Worm (Caenorhabditis elegans) whole organism, late embryonic: ENCODE results near the gene F58G6.3.

Experiments used
- C08G9.2 ChIP-seq: sonication (generic microtip); optimal IDR thresholded peaks from 2 replicates; lab custom pipeline; 2016; ENCODE audit warnings: mild to moderate bottlenecking, missing genetic modification characterization, moderate library complexity, missing compliant biosample characterization
- F13H6.1 ChIP-seq: sonication (generic microtip); optimal IDR thresholded peaks from 2 replicates; lab custom pipeline; 2016; ENCODE audit warnings: missing genetic modification characterization, missing compliant biosample characterization
- ahr-1 ChIP-seq: sonication (generic microtip); optimal IDR thresholded peaks from 2 replicates; lab custom pipeline; 2016; ENCODE audit warnings: missing genetic modification characterization, missing compliant biosample characterization
- ama-1 ChIP-seq: fragments of 150-350 bp; optimal IDR thresholded peaks from 2 replicates; lab custom pipeline; 2014
- ceh-18 ChIP-seq: sonication (generic microtip); optimal IDR thresholded peaks from 2 replicates; lab custom pipeline; 2016; ENCODE audit warnings: missing genetic modification characterization, missing compliant biosample characterization
- ceh-2 ChIP-seq: sonication (generic microtip); optimal IDR thresholded peaks from 2 replicates; lab custom pipeline; 2016; ENCODE audit warnings: missing genotype, missing genetic modification characterization, missing compliant biosample characterization
- ceh-30 ChIP-seq: fragments of 150-350 bp; optimal IDR thresholded peaks from 2 replicates; lab custom pipeline; 2014; ENCODE audit warnings: missing biosample characterization, missing genetic modification characterization
- ceh-31 ChIP-seq: sonication (generic microtip); optimal IDR thresholded peaks from 2 replicates; lab custom pipeline; 2016; ENCODE audit warnings: missing genetic modification characterization, missing compliant biosample characterization
- ceh-34 ChIP-seq: sonication (generic microtip); optimal IDR thresholded peaks from 2 replicates; lab custom pipeline; 2016; ENCODE audit warnings: mild to moderate bottlenecking, missing genetic modification characterization, missing compliant biosample characterization
- ceh-48 ChIP-seq: sonication (generic microtip); optimal IDR thresholded peaks from 2 replicates; lab custom pipeline; 2016; ENCODE audit warnings: missing genetic modification characterization, inconsistent platforms, missing compliant biosample characterization
- ceh-6 ChIP-seq: fragments of 200-800 bp; sonication (Bioruptor generic); optimal IDR thresholded peaks from 2 replicates; lab custom pipeline; 2018; ENCODE audit warnings: mild to moderate bottlenecking, missing genetic modification characterization, missing compliant biosample characterization
- ceh-9 ChIP-seq: sonication (generic microtip); optimal IDR thresholded peaks from 2 replicates; lab custom pipeline; 2016; ENCODE audit warnings: mild to moderate bottlenecking, missing genetic modification characterization, inconsistent platforms, missing compliant biosample characterization
- che-1 ChIP-seq: sonication (generic microtip); optimal IDR thresholded peaks from 2 replicates; lab custom pipeline; 2016; ENCODE audit warnings: mild to moderate bottlenecking, missing genetic modification characterization, missing compliant biosample characterization
- dmd-4 ChIP-seq: sonication (generic microtip); optimal IDR thresholded peaks from 2 replicates; lab custom pipeline; 2016; ENCODE audit warnings: borderline replicate concordance, missing genetic modification characterization, missing compliant biosample characterization
- elt-2 ChIP-seq: sonication (generic microtip); optimal IDR thresholded peaks from 2 replicates; lab custom pipeline; 2016; ENCODE audit warnings: missing genetic modification reagents, missing genetic modification characterization, missing compliant biosample characterization
- eyg-1 ChIP-seq: sonication (generic microtip); optimal IDR thresholded peaks from 2 replicates; lab custom pipeline; 2016; ENCODE audit warnings: missing genotype, missing genetic modification characterization, missing compliant biosample characterization
- fax-1 ChIP-seq: sonication (generic microtip); optimal IDR thresholded peaks from 2 replicates; lab custom pipeline; 2016; ENCODE audit warnings: missing genotype, missing genetic modification characterization, missing compliant biosample characterization
- fkh-6 ChIP-seq: sonication (generic microtip); optimal IDR thresholded peaks from 2 replicates; lab custom pipeline; 2016; ENCODE audit warnings: missing genetic modification characterization, missing compliant biosample characterization
- gmeb-2 ChIP-seq: sonication (generic microtip); optimal IDR thresholded peaks from 2 replicates; lab custom pipeline; 2016; ENCODE audit warnings: missing genetic modification characterization, inconsistent platforms, missing compliant biosample characterization
- hlh-30 ChIP-seq: sonication (generic microtip); optimal IDR thresholded peaks from 2 replicates; lab custom pipeline; 2017; ENCODE audit warnings: antibody characterized with exemption, missing genetic modification characterization, missing compliant biosample characterization; ENCODE audit not compliant: insufficient read depth
- hlh-6 ChIP-seq: sonication (generic microtip); optimal IDR thresholded peaks from 2 replicates; lab custom pipeline; 2016; ENCODE audit warnings: missing genotype, missing genetic modification characterization, missing compliant biosample characterization
- hlh-8 ChIP-seq: sonication (generic microtip); optimal IDR thresholded peaks from 2 replicates; lab custom pipeline; 2016; ENCODE audit warnings: missing genotype, missing genetic modification characterization, missing compliant biosample characterization
- nfya-1 ChIP-seq: sonication (generic microtip); optimal IDR thresholded peaks from 2 replicates; lab custom pipeline; 2017; ENCODE audit warnings: missing genetic modification characterization, mild to moderate bottlenecking, missing compliant biosample characterization, antibody characterized with exemption, moderate library complexity
- npax-4 ChIP-seq: sonication (generic microtip); optimal IDR thresholded peaks from 2 replicates; lab custom pipeline; 2016; ENCODE audit warnings: missing genetic modification characterization, missing compliant biosample characterization
- odd-2 ChIP-seq: sonication (generic microtip); optimal IDR thresholded peaks from 2 replicates; lab custom pipeline; 2017; ENCODE audit warnings: antibody characterized with exemption, mild to moderate bottlenecking, missing genetic modification characterization, missing compliant biosample characterization
- pat-9 ChIP-seq: fragments of 200-800 bp; sonication (Bioruptor generic); optimal IDR thresholded peaks from 2 replicates; lab custom pipeline; 2018; ENCODE audit warnings: mild to moderate bottlenecking, missing genetic modification characterization, moderate library complexity, missing compliant biosample characterization
- pax-1 ChIP-seq: fragments of 150-350 bp; optimal IDR thresholded peaks from 2 replicates; lab custom pipeline; 2014; ENCODE audit warnings: missing biosample characterization, missing genetic modification characterization
- pha-2 ChIP-seq: sonication (generic microtip); optimal IDR thresholded peaks from 2 replicates; lab custom pipeline; 2017; ENCODE audit warnings: mild to moderate bottlenecking, missing genetic modification characterization, missing compliant biosample characterization
- pha-4 ChIP-seq: fragments of 150-350 bp; optimal IDR thresholded peaks from 2 replicates; lab custom pipeline; 2018; ENCODE audit warnings: missing biosample characterization, missing genetic modification reagents, missing genetic modification characterization
- pqm-1 ChIP-seq: sonication (generic microtip); optimal IDR thresholded peaks from 2 replicates; lab custom pipeline; 2016; ENCODE audit warnings: missing genetic modification characterization, missing compliant biosample characterization
- sdc-2 ChIP-seq: sonication (generic microtip); optimal IDR thresholded peaks from 2 replicates; lab custom pipeline; 2016; ENCODE audit warnings: missing genotype, missing genetic modification characterization, missing compliant biosample characterization
- tbx-2 ChIP-seq: sonication (generic microtip); optimal IDR thresholded peaks from 2 replicates; lab custom pipeline; 2016; ENCODE audit warnings: missing genetic modification characterization, missing compliant biosample characterization
- unc-42 ChIP-seq: sonication (generic microtip); optimal IDR thresholded peaks from 2 replicates; lab custom pipeline; 2016; ENCODE audit warnings: missing genotype, missing genetic modification characterization, missing compliant biosample characterization
- zip-5 ChIP-seq: sonication (generic microtip); optimal IDR thresholded peaks from 2 replicates; lab custom pipeline; 2016; ENCODE audit warnings: missing genetic modification characterization, missing compliant biosample characterization

Gene F58G6.3

ce11 chrIV:9677226-9677992 lies 24.1 kb downstream of the F58G6.3 start:
- TF ChIP-seq nfya-1 (no peak), elt-2 (tag; lab: Kevin White, UChicago) (peak; percentile 71), dmd-4 (tag; lab: Kevin White, UChicago) (no peak), pat-9 (tag; lab: Kevin White, UChicago) (no peak), unc-42 (tag; lab: Kevin White, UChicago) (peak; percentile 88), ceh-18 (tag; lab: Kevin White, UChicago) (peak; percentile 7), ceh-34 (tag; lab: Kevin White, UChicago) (no peak), ama-1 (lab: Kevin White, UChicago) (no peak), ceh-31 (tag; lab: Kevin White, UChicago) (peak; percentile 53), ceh-2 (tag; lab: Kevin White, UChicago) (no peak), npax-4 (tag; lab: Kevin White, UChicago) (no peak), pha-4 (tag; lab: Kevin White, UChicago) (no peak), ceh-6 (GFP tag; lab: Kevin White, UChicago) (no peak), ahr-1 (no peak), C08G9.2 (tag; lab: Kevin White, UChicago) (no peak), tbx-2 (no peak), hlh-30 (tag; lab: Kevin White, UChicago) (peak; percentile 45), ceh-48 (tag; lab: Kevin White, UChicago) (no peak), zip-5 (tag; lab: Kevin White, UChicago) (no peak)

ce11 chrIV:9678007-9678406 lies 24.7 kb downstream of the F58G6.3 start:
- TF ChIP-seq gmeb-2 (tag; lab: Kevin White, UChicago) (no peak), fax-1 (tag; lab: Kevin White, UChicago) (no peak), hlh-6 (tag; lab: Kevin White, UChicago) (no peak), ceh-18 (tag; lab: Kevin White, UChicago) (no peak), ahr-1 (no peak), ama-1 (lab: Kevin White, UChicago) (no peak), ceh-2 (tag; lab: Kevin White, UChicago) (no peak)
- TF ChIP-seq, all 69 proteins: peak for 0

ce11 chrIV:9679296-9679695 lies 26.0 kb downstream of the F58G6.3 start:
- peak; percentile 86 for TF ChIP-seq elt-2 (tag; lab: Kevin White, UChicago)
- no peak for TF ChIP-seq hlh-30 (tag; lab: Kevin White, UChicago)
- TF ChIP-seq che-1 (tag; lab: Kevin White, UChicago), result no peak

- TF ChIP-seq fkh-6 (tag; lab: Kevin White, UChicago), result no peak
- TF ChIP-seq hlh-8 (tag; lab: Kevin White, UChicago), result no peak
- TF ChIP-seq, all 69 proteins: peak for 0
These were observed 27.5 kb downstream of the F58G6.3 start, which contains the start of gene ins-8 for ce11 chrIV:9680841-9681240. TSS of gene ins-8 (minus strand) at chrIV:9680941.

- TF ChIP-seq sdc-2 (tag; lab: Kevin White, UChicago), result no peak
- no peak for TF ChIP-seq odd-2 (tag; lab: Kevin White, UChicago)
- TF ChIP-seq pqm-1 (tag; lab: Kevin White, UChicago), result no peak
- no peak for TF ChIP-seq eyg-1
- no peak for TF ChIP-seq unc-42 (tag; lab: Kevin White, UChicago)
- no peak for TF ChIP-seq F13H6.1
- no peak for TF ChIP-seq ahr-1
- no peak for TF ChIP-seq pha-2 (tag; lab: Kevin White, UChicago)
- no peak for TF ChIP-seq ceh-9 (tag; lab: Kevin White, UChicago)
- no peak for TF ChIP-seq pax-1 (tag; lab: Kevin White, UChicago)
- TF ChIP-seq ceh-30 (tag; lab: Kevin White, UChicago), result no peak
These were observed 29.2 kb downstream of the F58G6.3 start, which contains the start of gene ins-7 for ce11 chrIV:9682514-9682913. TSS of gene ins-7 (minus strand) at chrIV:9682845.
